Fruit fly (Drosophila melanogaster) whole organism, wandering third instar larva: ENCODE data around the gene obe.

Experiments used
- Abd-B ChIP-seq: fragments of >200 bp; optimal IDR thresholded peaks from 2 replicates; lab custom pipeline; 2017; ENCODE audit warnings: missing biosample characterization, missing genetic modification characterization
- CG32264 ChIP-seq: fragments of 200-800 bp; sonication (Bioruptor generic); optimal IDR thresholded peaks from 2 replicates; lab custom pipeline; 2016; ENCODE audit warnings: missing biosample characterization, missing genetic modification characterization
- CG9705 ChIP-seq: fragments of 200-800 bp; sonication (Bioruptor generic); optimal IDR thresholded peaks from 2 replicates; lab custom pipeline; 2018; ENCODE audit warnings: missing biosample characterization, mild to moderate bottlenecking, missing genetic modification characterization
- CrebA ChIP-seq: fragments of 200-800 bp; sonication (Bioruptor generic); optimal IDR thresholded peaks from 2 replicates; lab custom pipeline; 2016; ENCODE audit warnings: missing biosample characterization, mild to moderate bottlenecking, missing genetic modification characterization, borderline replicate concordance
- Dfd ChIP-seq: fragments of >200 bp; optimal IDR thresholded peaks from 2 replicates; lab custom pipeline; 2017; ENCODE audit warnings: missing biosample characterization, missing genetic modification characterization
- Dif ChIP-seq: fragments of 200-275, 200-300 bp; sonication (Bioruptor generic); optimal IDR thresholded peaks from 2 replicates; lab custom pipeline; 2018; ENCODE audit warnings: missing biosample characterization, missing genetic modification characterization; ENCODE audit not compliant: partially characterized antibody
- GATAd ChIP-seq: sonication (Bioruptor generic); optimal IDR thresholded peaks from 2 replicates; lab custom pipeline; 2016; ENCODE audit warnings: missing biosample characterization, missing genetic modification characterization
- HLH106 ChIP-seq: fragments of 200-800 bp; optimal IDR thresholded peaks from 3 replicates; lab custom pipeline; 2019; ENCODE audit warnings: missing biosample characterization, mild to moderate bottlenecking, missing genetic modification characterization, moderate library complexity
- Hnf4 ChIP-seq: fragments of 200-800 bp; sonication (Bioruptor generic); optimal IDR thresholded peaks from 2 replicates; lab custom pipeline; 2016; ENCODE audit warnings: missing biosample characterization, mild to moderate bottlenecking, missing genetic modification characterization
- Hr78 ChIP-seq: fragments of >200 bp; optimal IDR thresholded peaks from 2 replicates; lab custom pipeline; 2017; ENCODE audit warnings: missing biosample characterization, missing genetic modification characterization
- Hr83 ChIP-seq: fragments of 200-300 bp; sonication (Bioruptor generic); optimal IDR thresholded peaks from 2 replicates; lab custom pipeline; 2016; ENCODE audit warnings: missing biosample characterization, mild to moderate bottlenecking, missing genetic modification characterization, moderate library complexity; ENCODE audit not compliant: poor library complexity, severe bottlenecking
- Mio ChIP-seq: sonication (Bioruptor generic); optimal IDR thresholded peaks from 2 replicates; lab custom pipeline; 2016; ENCODE audit warnings: missing biosample characterization, missing genetic modification characterization
- Myc ChIP-seq: fragments of >200 bp; optimal IDR thresholded peaks from 2 replicates; lab custom pipeline; 2017
- N ChIP-seq: fragments of >200 bp; optimal IDR thresholded peaks from 2 replicates; lab custom pipeline; 2018; ENCODE audit warnings: missing biosample characterization, missing external identifiers, missing genetic modification characterization
- Rel ChIP-seq, 2 experiments: fragments of 200-800 bp; sonication (Bioruptor generic) in 1 of 2; optimal IDR thresholded peaks; 2 replicates in 1 of 2; 3 replicates in 1 of 2; lab custom pipeline; 2016 to 2019; ENCODE audit warnings: mild to moderate bottlenecking in 2 of 2, missing biosample characterization in 2 of 2, missing genetic modification characterization in 2 of 2, moderate library complexity in 1 of 2
- Sp1 ChIP-seq: fragments of 200-800 bp; sonication (Bioruptor generic); optimal IDR thresholded peaks from 3 replicates; lab custom pipeline; 2019; ENCODE audit warnings: missing biosample characterization, mild to moderate bottlenecking, missing genetic modification characterization, moderate library complexity
- Vsx2 ChIP-seq: fragments of 200-300, 225-300 bp; sonication (Bioruptor generic); optimal IDR thresholded peaks from 2 replicates; lab custom pipeline; 2018; ENCODE audit warnings: missing biosample characterization, missing genetic modification characterization; ENCODE audit not compliant: partially characterized antibody
- br ChIP-seq: fragments of 200-800 bp; sonication (Bioruptor generic); optimal IDR thresholded peaks from 2 replicates; lab custom pipeline; 2016; ENCODE audit warnings: missing biosample characterization, missing genetic modification characterization
- brk ChIP-seq: fragments of 200-800 bp; sonication (Bioruptor generic); optimal IDR thresholded peaks from 2 replicates; lab custom pipeline; 2016; ENCODE audit warnings: missing biosample characterization, mild to moderate bottlenecking, missing genetic modification characterization
- dmrt93B ChIP-seq: fragments of 200-800 bp; sonication (Bioruptor generic); optimal IDR thresholded peaks from 2 replicates; lab custom pipeline; 2018; ENCODE audit warnings: missing biosample characterization, mild to moderate bottlenecking, missing genetic modification characterization
- ey ChIP-seq: fragments of 200-800 bp; sonication (Bioruptor generic); optimal IDR thresholded peaks from 2 replicates; lab custom pipeline; 2016; ENCODE audit warnings: missing biosample characterization, missing genetic modification characterization
- fru ChIP-seq: fragments of 200-800 bp; sonication (Bioruptor generic); optimal IDR thresholded peaks from 3 replicates; lab custom pipeline; 2016; ENCODE audit warnings: missing biosample characterization, mild to moderate bottlenecking, missing genetic modification characterization
- h ChIP-seq: fragments of 200-800 bp; sonication (Bioruptor generic); optimal IDR thresholded peaks from 3 replicates; lab custom pipeline; 2016; ENCODE audit warnings: missing biosample characterization, mild to moderate bottlenecking, missing genetic modification characterization
- jim ChIP-seq: fragments of 175-275, 200-325 bp; sonication (Bioruptor generic); optimal IDR thresholded peaks from 2 replicates; lab custom pipeline; 2016; ENCODE audit warnings: missing biosample characterization, mild to moderate bottlenecking, missing genetic modification characterization
- pan ChIP-seq: fragments of >200 bp; optimal IDR thresholded peaks from 2 replicates; lab custom pipeline; 2017
- psq ChIP-seq: fragments of 200-800 bp; sonication (Bioruptor generic); optimal IDR thresholded peaks from 3 replicates; lab custom pipeline; 2017; ENCODE audit warnings: missing biosample characterization, mild to moderate bottlenecking, missing genetic modification characterization, moderate library complexity
- rgr ChIP-seq: fragments of 200-800 bp; sonication (Bioruptor generic); optimal IDR thresholded peaks from 3 replicates; lab custom pipeline; 2016; ENCODE audit warnings: missing biosample characterization, mild to moderate bottlenecking, missing genetic modification characterization
- sage ChIP-seq: fragments of 200-800 bp; sonication (Bioruptor generic); optimal IDR thresholded peaks from 2 replicates; lab custom pipeline; 2016; ENCODE audit warnings: missing biosample characterization, mild to moderate bottlenecking, missing genetic modification characterization
- sv ChIP-seq: fragments of 200-800 bp; sonication (Bioruptor generic); optimal IDR thresholded peaks from 3 replicates; lab custom pipeline; 2016; ENCODE audit warnings: missing biosample characterization, missing genetic modification characterization
- tai ChIP-seq: sonication (Bioruptor generic); optimal IDR thresholded peaks from 2 replicates; lab custom pipeline; 2016; ENCODE audit warnings: missing biosample characterization, missing genetic modification characterization
- usp ChIP-seq: fragments of >200 bp; optimal IDR thresholded peaks from 2 replicates; lab custom pipeline; 2017; ENCODE audit warnings: missing biosample characterization, missing genetic modification characterization
- woc ChIP-seq: sonication (Bioruptor generic); optimal IDR thresholded peaks from 2 replicates; lab custom pipeline; 2016; ENCODE audit warnings: missing biosample characterization, mild to moderate bottlenecking, missing genetic modification characterization

The obe gene

DNA sequence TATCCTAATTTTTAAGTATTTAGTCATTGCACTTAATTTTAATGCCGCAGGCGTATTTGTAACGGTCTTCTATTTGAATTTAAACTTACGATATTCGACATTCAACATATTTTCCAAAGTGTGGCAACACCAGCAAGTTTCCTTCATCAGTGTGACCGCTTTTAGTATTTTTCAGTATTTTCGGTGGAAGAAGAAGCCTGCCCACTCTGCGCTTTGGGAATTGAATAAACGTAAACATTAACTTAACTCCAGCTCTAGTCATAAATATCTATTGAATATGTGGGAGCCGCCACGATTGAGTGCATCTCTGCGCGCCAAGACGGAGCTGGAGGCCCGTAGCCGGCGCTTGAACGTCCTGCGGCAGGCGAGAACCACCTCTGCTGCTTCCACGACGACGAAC is at the start of gene obe:
obe (plus strand) TSS at position 185 of the 400 bp plus-strand sequence.
- TF ChIP-seq rgr (GFP tag; lab: Kevin White, UChicago) (no peak), Sp1 (GFP tag; lab: Kevin White, UChicago) (no peak), GATAd (no peak), tai (GFP tag; lab: Kevin White, UChicago) (no peak), HLH106 (tag; lab: Kevin White, UChicago) (no peak), brk (GFP tag; lab: Kevin White, UChicago) (no peak), Myc (lab: Kevin White, UChicago) (peak; percentile 53)
- TF ChIP-seq, all 38 proteins: peak for 1

DNA sequence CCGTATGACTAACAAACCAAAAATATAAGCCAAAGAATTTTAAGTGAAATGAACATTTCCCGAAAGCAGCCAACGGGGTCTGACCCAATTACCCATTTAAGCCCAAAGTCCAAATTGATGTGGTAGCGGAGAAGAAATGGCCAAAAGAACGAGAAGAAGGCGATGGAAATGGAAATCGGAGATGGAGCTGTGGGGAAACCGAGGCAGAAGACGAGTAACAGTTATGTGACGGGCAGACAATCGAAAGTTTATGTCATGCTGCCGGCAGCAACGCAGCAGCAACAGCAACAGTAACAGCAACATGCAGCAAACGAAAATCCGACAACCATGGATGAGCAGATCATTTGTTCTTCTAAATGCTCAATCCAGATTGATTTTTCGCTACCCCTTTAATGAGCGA is 49.1 kb upstream of the obe start:
- TF ChIP-seq Hr83 (GFP tag; lab: Kevin White, UChicago) = no peak
- TF ChIP-seq h (GFP tag; lab: Kevin White, UChicago) = no peak
- TF ChIP-seq jim (GFP tag; lab: Kevin White, UChicago) = no peak
- no peak for TF ChIP-seq Dfd (GFP tag; lab: Kevin White, UChicago)
- no peak for TF ChIP-seq pan (lab: Kevin White, UChicago)
- TF ChIP-seq woc (GFP tag; lab: Kevin White, UChicago) = no peak
- no peak for TF ChIP-seq Hnf4 (GFP tag; lab: Kevin White, UChicago)
- TF ChIP-seq dmrt93B (GFP tag; lab: Kevin White, UChicago) = no peak
- no peak for TF ChIP-seq Sp1 (GFP tag; lab: Kevin White, UChicago)
- no peak for TF ChIP-seq brk (GFP tag; lab: Kevin White, UChicago)
- TF ChIP-seq Myc (lab: Kevin White, UChicago) = no peak
- TF ChIP-seq Abd-B (GFP tag; lab: Kevin White, UChicago) = no peak
- TF ChIP-seq sv (GFP tag; lab: Kevin White, UChicago) = no peak
- no peak for TF ChIP-seq Rel (GFP tag; optimal IDR thresholded peaks at IDR 0.05; lab: Kevin White, UChicago)
- TF ChIP-seq Rel (tag; optimal IDR thresholded peaks at IDR 0.05; lab: Kevin White, UChicago) = no peak
- TF ChIP-seq Dif (GFP tag; lab: Kevin White, UChicago) = no peak
- TF ChIP-seq Mio = no peak
- TF ChIP-seq sage (GFP tag; lab: Kevin White, UChicago) = no peak
- no peak for TF ChIP-seq ey (GFP tag; lab: Kevin White, UChicago)
- TF ChIP-seq CG32264 = no peak

DNA sequence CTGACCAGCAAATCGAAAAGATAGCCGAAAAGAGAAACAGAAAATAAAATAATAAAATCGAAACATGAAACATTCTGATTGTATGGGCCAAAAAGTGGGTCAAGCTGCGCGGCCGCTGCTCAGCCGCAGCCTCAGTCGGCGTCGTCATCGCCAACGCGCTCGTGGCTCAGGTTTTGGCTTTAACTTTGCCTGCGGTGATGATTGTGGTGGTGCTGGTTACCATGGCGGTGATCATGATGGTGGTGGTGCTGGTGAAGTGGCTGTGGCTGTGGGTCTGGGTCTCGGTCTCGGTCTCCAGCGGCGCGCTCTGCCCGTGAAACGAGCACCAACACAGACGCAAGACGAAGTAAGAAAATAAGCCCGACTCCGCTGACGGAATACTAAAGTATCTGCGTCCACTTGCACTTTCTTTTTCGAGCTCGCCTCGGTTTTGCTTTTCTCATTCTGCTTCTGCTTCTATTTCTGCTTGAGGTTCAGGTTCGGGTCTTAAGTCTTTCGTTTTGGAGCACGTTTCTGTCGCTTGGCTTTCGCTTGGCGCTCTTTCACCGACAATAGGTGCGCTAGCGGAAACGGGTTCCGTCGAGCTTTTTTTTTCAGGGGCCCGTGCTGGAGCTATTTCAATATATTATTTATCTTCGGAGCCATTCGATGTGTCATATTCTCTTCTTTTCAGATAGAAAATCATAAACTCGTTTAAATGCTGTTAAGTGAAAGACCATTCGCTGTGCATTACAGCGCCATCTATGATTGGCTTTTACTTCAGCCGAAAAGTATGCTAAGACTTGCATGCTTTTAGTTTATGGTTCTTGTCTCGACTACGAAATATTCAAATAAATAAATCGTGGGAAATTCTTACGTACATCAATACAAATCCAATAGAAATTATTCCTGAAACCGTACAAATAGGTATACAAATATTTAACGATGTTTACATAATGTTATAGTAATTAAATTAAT is 48.1 kb upstream of the obe start:
- no peak for TF ChIP-seq N (GFP tag; lab: Kevin White, UChicago)
- TF ChIP-seq ey (GFP tag; lab: Kevin White, UChicago) = no peak
- no peak for TF ChIP-seq brk (GFP tag; lab: Kevin White, UChicago)
- no peak for TF ChIP-seq jim (GFP tag; lab: Kevin White, UChicago)
- TF ChIP-seq fru = peak; percentile 31
- no peak for TF ChIP-seq CG32264
- TF ChIP-seq Rel (GFP tag; optimal IDR thresholded peaks at IDR 0.05; lab: Kevin White, UChicago) = no peak
- no peak for TF ChIP-seq Rel (tag; optimal IDR thresholded peaks at IDR 0.05; lab: Kevin White, UChicago)
- no peak for TF ChIP-seq tai (GFP tag; lab: Kevin White, UChicago)
- no peak for TF ChIP-seq Dif (GFP tag; lab: Kevin White, UChicago)
- TF ChIP-seq Hr78 (GFP tag; lab: Kevin White, UChicago) = no peak
- no peak for TF ChIP-seq pan (lab: Kevin White, UChicago)
- peak; percentile 23 for TF ChIP-seq psq (GFP tag; lab: Kevin White, UChicago)
- no peak for TF ChIP-seq CrebA
- no peak for TF ChIP-seq HLH106 (tag; lab: Kevin White, UChicago)
- no peak for TF ChIP-seq br
- TF ChIP-seq sv (GFP tag; lab: Kevin White, UChicago) = no peak
- no peak for TF ChIP-seq Dfd (GFP tag; lab: Kevin White, UChicago)
- TF ChIP-seq Vsx2 (GFP tag; lab: Kevin White, UChicago) = no peak
- peak; percentile 58 for TF ChIP-seq Myc (lab: Kevin White, UChicago)
- no peak for TF ChIP-seq sage (GFP tag; lab: Kevin White, UChicago)
- no peak for TF ChIP-seq CG9705 (GFP tag; lab: Kevin White, UChicago)
- no peak for TF ChIP-seq usp (GFP tag; lab: Kevin White, UChicago)
